Fruit fly (Drosophila melanogaster) whole organism, embryonic: ENCODE measurements around the gene CG17764.
A peak's percentile ranks its signal among the peaks of the same experiment; 100 is the strongest.

ENCODE experiments used
- Ada2b ChIP-seq: fragments of 200-800 bp; sonication (Bioruptor generic); IDR thresholded peaks from 2 replicates; pipeline ENCODE4 v1.3.6; 2022; ENCODE audit warnings: missing biosample characterization, missing genetic modification characterization
- Asciz ChIP-seq: fragments of 200-800 bp; sonication (Bioruptor generic); optimal IDR thresholded peaks from 2 replicates; lab custom pipeline; 2017; ENCODE audit warnings: missing biosample characterization, mild to moderate bottlenecking, missing genetic modification characterization, missing genetic modification reagents
- BEAF-32 ChIP-seq: fragments of 200-800 bp; sonication (Bioruptor generic); optimal IDR thresholded peaks from 3 replicates; lab custom pipeline; 2017; ENCODE audit warnings: missing biosample characterization, missing genetic modification characterization, mild to moderate bottlenecking, moderate library complexity, missing genetic modification reagents
- CG11456 ChIP-seq: fragments of 200-800 bp; sonication (Bioruptor generic); IDR thresholded peaks from 3 replicates; pipeline ENCODE4 v1.3.6; 2022; ENCODE audit warnings: missing biosample characterization, missing genetic modification characterization
- CG12219 ChIP-seq: fragments of 200-800 bp; sonication (Bioruptor generic); optimal IDR thresholded peaks from 3 replicates; lab custom pipeline; 2018; ENCODE audit warnings: missing biosample characterization, mild to moderate bottlenecking, missing genetic modification characterization
- CG12769 ChIP-seq: fragments of 200-800 bp; sonication (Bioruptor generic); optimal IDR thresholded peaks from 2 replicates; lab custom pipeline; 2019; ENCODE audit warnings: missing biosample characterization, mild to moderate bottlenecking, missing genetic modification characterization, moderate library complexity
- CG14710 ChIP-seq: fragments of 200-800 bp; sonication (Bioruptor generic); optimal IDR thresholded peaks from 3 replicates; lab custom pipeline; 2019; ENCODE audit warnings: missing biosample characterization, mild to moderate bottlenecking, missing genetic modification characterization, moderate library complexity
- CG1602 ChIP-seq: fragments of 200-800 bp; sonication (Bioruptor generic); optimal IDR thresholded peaks from 3 replicates; lab custom pipeline; 2016; ENCODE audit warnings: missing biosample characterization, missing genetic modification characterization
- CG17186 ChIP-seq: fragments of 200-800 bp; sonication (Bioruptor generic); optimal IDR thresholded peaks from 3 replicates; lab custom pipeline; 2017; ENCODE audit warnings: missing biosample characterization, missing genetic modification reagents, missing genetic modification characterization
- CG17385 ChIP-seq: fragments of 200-800 bp; sonication (Bioruptor generic); optimal IDR thresholded peaks from 3 replicates; lab custom pipeline; 2018; ENCODE audit warnings: missing biosample characterization, mild to moderate bottlenecking, missing genetic modification characterization
- CG17912 ChIP-seq: fragments of 200-800 bp; sonication (Bioruptor generic); optimal IDR thresholded peaks from 2 replicates; lab custom pipeline; 2018; ENCODE audit warnings: missing biosample characterization, mild to moderate bottlenecking, missing genetic modification characterization
- CG18011 ChIP-seq: fragments of 200-800 bp; sonication (Bioruptor generic); optimal IDR thresholded peaks from 2 replicates; lab custom pipeline; 2017; ENCODE audit warnings: missing biosample characterization, missing genetic modification characterization, mild to moderate bottlenecking, moderate library complexity, missing genotype
- CG1832 ChIP-seq: fragments of 200-800 bp; sonication (Bioruptor generic); optimal IDR thresholded peaks from 2 replicates; lab custom pipeline; 2017; ENCODE audit warnings: missing biosample characterization, mild to moderate bottlenecking, missing genetic modification characterization, inconsistent platforms
- CG2120 ChIP-seq: fragments of 200-800 bp; sonication (Bioruptor generic); optimal IDR thresholded peaks from 3 replicates; lab custom pipeline; 2016; ENCODE audit warnings: missing biosample characterization, missing genetic modification characterization
- CG2875 ChIP-seq: fragments of 200-800 bp; sonication (Bioruptor generic); optimal IDR thresholded peaks from 2 replicates; lab custom pipeline; 2017; ENCODE audit warnings: missing biosample characterization, mild to moderate bottlenecking, missing genetic modification characterization, missing genetic modification reagents
- CG30403 ChIP-seq: fragments of 200-800 bp; sonication (Bioruptor generic); optimal IDR thresholded peaks from 3 replicates; lab custom pipeline; 2016; ENCODE audit warnings: missing biosample characterization, missing genetic modification characterization
- CG30431 ChIP-seq: fragments of 200-800 bp; sonication (Bioruptor generic); optimal IDR thresholded peaks from 2 replicates; lab custom pipeline; 2017; ENCODE audit warnings: missing biosample characterization, missing genetic modification characterization
- CG4404 ChIP-seq: fragments of 200-800 bp; sonication (Bioruptor generic); IDR thresholded peaks from 2 replicates; pipeline ENCODE4 v1.3.6; 2022; ENCODE audit warnings: missing biosample characterization, missing genetic modification characterization
- CG6654 ChIP-seq: fragments of 200-800 bp; sonication (Bioruptor generic); optimal IDR thresholded peaks from 2 replicates; lab custom pipeline; 2017; ENCODE audit warnings: missing biosample characterization, mild to moderate bottlenecking, missing genetic modification characterization
- CG7745 ChIP-seq: fragments of 200-800 bp; sonication (Bioruptor generic); optimal IDR thresholded peaks from 2 replicates; lab custom pipeline; 2018; ENCODE audit warnings: missing biosample characterization, mild to moderate bottlenecking, missing genetic modification characterization, moderate library complexity
- CG8944 ChIP-seq: fragments of 200-800 bp; sonication (Bioruptor generic); optimal IDR thresholded peaks from 3 replicates; lab custom pipeline; 2016; ENCODE audit warnings: missing biosample characterization, missing genetic modification characterization
- CG9876 ChIP-seq: fragments of 200-800 bp; sonication (Bioruptor generic); optimal IDR thresholded peaks from 2 replicates; lab custom pipeline; 2016; ENCODE audit warnings: missing biosample characterization, missing genetic modification characterization
- Fer1 ChIP-seq: fragments of 200-800 bp; sonication (Bioruptor generic); optimal IDR thresholded peaks from 2 replicates; lab custom pipeline; 2017; ENCODE audit warnings: missing biosample characterization, mild to moderate bottlenecking, missing genetic modification characterization
- Fer2 ChIP-seq: fragments of 200-800 bp; sonication (Bioruptor generic); optimal IDR thresholded peaks from 2 replicates; lab custom pipeline; 2018; ENCODE audit warnings: missing biosample characterization, mild to moderate bottlenecking, missing genetic modification characterization, moderate library complexity
- Gug ChIP-seq: fragments of 200-800 bp; sonication (Bioruptor generic); IDR thresholded peaks from 4 replicates; pipeline ENCODE4 v1.3.6; 2022; ENCODE audit warnings: missing biosample characterization, missing genetic modification characterization
- H15 ChIP-seq: fragments of 200-800 bp; sonication (Bioruptor generic); IDR thresholded peaks from 3 replicates; pipeline ENCODE4 v1.3.6; 2022; ENCODE audit warnings: missing biosample characterization, missing genetic modification characterization
- H2.0 ChIP-seq: fragments of 200-800 bp; sonication (Bioruptor generic); IDR thresholded peaks from 2 replicates; pipeline ENCODE4 v1.3.6; 2022; ENCODE audit warnings: missing biosample characterization, missing genetic modification characterization
- HLH4C ChIP-seq: fragments of 200-800 bp; sonication (Bioruptor generic); IDR thresholded peaks from 3 replicates; pipeline ENCODE4 v1.3.6; 2022; ENCODE audit warnings: missing biosample characterization, missing genetic modification characterization; ENCODE audit not compliant: partially characterized antibody
- Hmr ChIP-seq: fragments of 200-800 bp; sonication (Bioruptor generic); optimal IDR thresholded peaks from 3 replicates; lab custom pipeline; 2017; ENCODE audit warnings: mild to moderate bottlenecking, missing biosample characterization, missing genetic modification reagents, missing genetic modification characterization
- Hr3 ChIP-seq: fragments of 200-800 bp; sonication (Bioruptor generic); optimal IDR thresholded peaks from 3 replicates; lab custom pipeline; 2016; ENCODE audit warnings: missing biosample characterization, missing genetic modification characterization
- Lpt ChIP-seq: fragments of >200 bp; optimal IDR thresholded peaks from 2 replicates; lab custom pipeline; 2018; ENCODE audit warnings: missing biosample characterization, missing genetic modification characterization
- Mad ChIP-seq: fragments of 200-800 bp; sonication (Bioruptor generic); optimal IDR thresholded peaks from 2 replicates; lab custom pipeline; 2016; ENCODE audit warnings: missing biosample characterization, missing genetic modification characterization
- Six4 ChIP-seq: fragments of 200-800 bp; sonication (Bioruptor generic); optimal IDR thresholded peaks from 2 replicates; lab custom pipeline; 2016; ENCODE audit warnings: missing biosample characterization, missing genetic modification characterization
- Sry-δ ChIP-seq: fragments of 200-800 bp; sonication (Bioruptor generic); optimal IDR thresholded peaks from 2 replicates; lab custom pipeline; 2016; ENCODE audit warnings: missing biosample characterization, missing genetic modification characterization
- Taf1 ChIP-seq: fragments of 200-800 bp; sonication (Bioruptor generic); IDR thresholded peaks from 2 replicates; pipeline ENCODE4 v1.3.6; 2022; ENCODE audit warnings: missing biosample characterization, missing genetic modification characterization
- bab2 ChIP-seq: fragments of 200-800 bp; sonication (Bioruptor generic); optimal IDR thresholded peaks from 2 replicates; lab custom pipeline; 2016; ENCODE audit warnings: missing biosample characterization, missing genetic modification characterization
- cg ChIP-seq: fragments of 200-800 bp; sonication (Bioruptor generic); optimal IDR thresholded peaks from 3 replicates; lab custom pipeline; 2019; ENCODE audit warnings: missing biosample characterization, mild to moderate bottlenecking, missing genetic modification characterization, moderate library complexity
- chm ChIP-seq: fragments of 200-800 bp; sonication (Bioruptor generic); IDR thresholded peaks from 2 replicates; pipeline ENCODE4 v1.3.6; 2022; ENCODE audit warnings: missing biosample characterization, missing genetic modification characterization
- dysf ChIP-seq: fragments of 200-800 bp; sonication (Bioruptor generic); IDR thresholded peaks from 3 replicates; pipeline ENCODE4 v1.3.6; 2022; ENCODE audit warnings: missing biosample characterization, missing genetic modification characterization
- fru ChIP-seq: fragments of >200 bp; optimal IDR thresholded peaks from 2 replicates; lab custom pipeline; 2017
- klu ChIP-seq: fragments of 200-800 bp; sonication (Bioruptor generic); IDR thresholded peaks from 2 replicates; pipeline ENCODE4 v1.3.6; 2022; ENCODE audit warnings: missing biosample characterization, missing genetic modification characterization
- lov ChIP-seq, 2 experiments: fragments of 200-800 bp in 1 of 2; fragments of >200 bp in 1 of 2; sonication (Bioruptor generic) in 1 of 2; IDR thresholded peaks in 1 of 2; optimal IDR thresholded peaks in 1 of 2; 2 replicates in 1 of 2; 3 replicates in 1 of 2; pipeline versions ENCODE4 v1.3.6 to Lab custom; 2017 to 2022; ENCODE audit warnings: missing biosample characterization in 1 of 2, missing genetic modification characterization in 1 of 2
- psq ChIP-seq: fragments of 200-800 bp; sonication (Bioruptor generic); optimal IDR thresholded peaks from 2 replicates; lab custom pipeline; 2017; ENCODE audit warnings: missing biosample characterization, missing genetic modification characterization
- repo ChIP-seq: fragments of 200-800 bp; sonication (Bioruptor generic); optimal IDR thresholded peaks from 2 replicates; lab custom pipeline; 2016; ENCODE audit warnings: missing biosample characterization, missing genetic modification characterization
- seq ChIP-seq: fragments of 200-800 bp; sonication (Bioruptor generic); IDR thresholded peaks from 2 replicates; pipeline ENCODE4 v1.3.6; 2022; ENCODE audit warnings: missing biosample characterization, missing genetic modification characterization
- slou ChIP-seq: fragments of 200-800 bp; sonication (Bioruptor generic); optimal IDR thresholded peaks from 3 replicates; lab custom pipeline; 2016; ENCODE audit warnings: missing biosample characterization, missing genetic modification characterization
- sqz ChIP-seq: fragments of 200-800 bp; sonication (Bioruptor generic); optimal IDR thresholded peaks from 3 replicates; lab custom pipeline; 2018; ENCODE audit warnings: missing biosample characterization, mild to moderate bottlenecking, missing genetic modification characterization
- ssp ChIP-seq: fragments of 200-800 bp; sonication (Bioruptor generic); IDR thresholded peaks from 2 replicates; pipeline ENCODE4 v1.3.6; 2022; ENCODE audit warnings: missing biosample characterization, missing genetic modification characterization
- tll ChIP-seq, 2 experiments: fragments of 200-800 bp in 1 of 2; fragments of >200 bp in 1 of 2; sonication (Bioruptor generic) in 1 of 2; optimal IDR thresholded peaks; 2 replicates each; lab custom pipeline; 2017 to 2019; ENCODE audit warnings: missing biosample characterization in 2 of 2, missing genetic modification characterization in 2 of 2, mild to moderate bottlenecking in 1 of 2, moderate library complexity in 1 of 2
- zen ChIP-seq: fragments of 200-800 bp; sonication (Bioruptor generic); optimal IDR thresholded peaks from 3 replicates; lab custom pipeline; 2018; ENCODE audit warnings: missing biosample characterization, mild to moderate bottlenecking, missing genetic modification characterization, moderate library complexity
- zfh2 ChIP-seq: fragments of 200-800 bp; sonication (Bioruptor generic); optimal IDR thresholded peaks from 2 replicates; lab custom pipeline; 2016; ENCODE audit warnings: missing biosample characterization, missing genetic modification characterization

The CG17764 gene

DNA sequence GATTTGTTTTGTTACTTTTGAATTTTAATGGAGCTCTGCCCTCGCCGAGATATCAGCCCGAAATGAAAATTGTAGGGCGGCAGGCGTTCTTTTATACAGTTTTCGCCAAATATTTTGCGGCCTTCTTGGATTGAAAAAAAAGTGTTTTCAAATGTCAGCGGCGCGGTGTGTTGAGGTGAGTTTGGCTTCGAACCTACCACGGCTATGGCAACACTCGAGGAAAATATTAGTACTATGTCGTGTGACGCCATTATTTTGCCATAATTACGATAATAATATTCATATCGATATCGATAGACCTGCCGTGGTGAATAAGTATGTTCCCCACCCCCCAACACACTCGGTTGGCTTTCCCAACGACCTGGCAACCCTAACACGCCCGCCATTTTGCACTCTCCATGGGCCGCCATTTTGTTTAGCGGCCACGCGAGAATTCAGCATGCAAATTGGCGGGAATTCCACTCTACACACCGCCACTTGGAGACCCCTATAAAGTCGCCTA is 4.7 kb upstream of the CG17764 start, which contains the start of the genes TrxT and dhd (continued):
- TF ChIP-seq chm (GFP tag; lab: Robert Waterston, UW): peak; percentile 58
- no peak for TF ChIP-seq CG12769 (tag; lab: Kevin White, UChicago)
- TF ChIP-seq CG2120: peak; percentile 40
- peak; percentile 63 for TF ChIP-seq Sry-δ
- TF ChIP-seq HLH4C: peak; percentile 63; the same call in 2 of the 3 replicates
- TF ChIP-seq CG17385 (GFP tag; lab: Kevin White, UChicago): no peak
- no peak for TF ChIP-seq Fer2 (tag; lab: Kevin White, UChicago)
- no peak for TF ChIP-seq zen
- TF ChIP-seq CG14710 (tag; lab: Kevin White, UChicago): peak; percentile 34
- no peak for TF ChIP-seq CG30403
- TF ChIP-seq fru: no peak
- TF ChIP-seq Fer1 (GFP tag; lab: Kevin White, UChicago): peak; percentile 50
- TF ChIP-seq CG2875 (GFP tag; lab: Kevin White, UChicago): no peak
- TF ChIP-seq lov (optimal IDR thresholded peaks at IDR 0.05; lab: Kevin White, UChicago): no peak
- TF ChIP-seq lov (GFP tag; IDR thresholded peaks at IDR 0.05; lab: Robert Waterston, UW): 0 out of 3 replicates have a peak, but pooled peaks have one; percentile 40
- no peak for TF ChIP-seq CG18011
- TF ChIP-seq Hr3: no peak
- 0 out of 3 replicates have a peak, but pooled peaks have one; percentile 57 for TF ChIP-seq CG11456 (GFP tag; lab: Robert Waterston, UW)
- TF ChIP-seq CG6654 (GFP tag; lab: Kevin White, UChicago): no peak
- TF ChIP-seq Ada2b (GFP tag; lab: Robert Waterston, UW): no peak
- TF ChIP-seq Hmr (GFP tag; lab: Kevin White, UChicago): no peak
- peak; percentile 21; the same call in 1 of the 2 replicates for TF ChIP-seq ssp (GFP tag; lab: Robert Waterston, UW)
- no peak for TF ChIP-seq Gug (GFP tag; lab: Robert Waterston, UW)
- TF ChIP-seq CG17186: peak; percentile 10
- no peak for TF ChIP-seq CG17912 (GFP tag; lab: Kevin White, UChicago)
- no peak for TF ChIP-seq klu (GFP tag; lab: Robert Waterston, UW)
- TF ChIP-seq sqz (GFP tag; lab: Kevin White, UChicago): no peak
- peak; percentile 12 for TF ChIP-seq bab2 (GFP tag; lab: Kevin White, UChicago)
- TF ChIP-seq repo (GFP tag; lab: Kevin White, UChicago): no peak
- TF ChIP-seq Asciz (GFP tag; lab: Kevin White, UChicago): no peak
- TF ChIP-seq CG12219 (GFP tag; lab: Kevin White, UChicago): no peak
- TF ChIP-seq dysf (GFP tag; lab: Robert Waterston, UW): 0 out of 3 replicates have a peak, but pooled peaks have one; percentile 29
- TF ChIP-seq tll (GFP tag; optimal IDR thresholded peaks at IDR 0.05; lab: Kevin White, UChicago): no peak
- TF ChIP-seq BEAF-32 (GFP tag; lab: Kevin White, UChicago): peak; percentile 45
- TF ChIP-seq CG9876 (GFP tag; lab: Kevin White, UChicago): no peak
- TF ChIP-seq Taf1: no peak
- TF ChIP-seq Six4: no peak
- no peak for TF ChIP-seq seq (GFP tag; lab: Robert Waterston, UW)
- TF ChIP-seq Mad (GFP tag; lab: Kevin White, UChicago): no peak
- TF ChIP-seq CG8944: no peak
- TF ChIP-seq Lpt (GFP tag; lab: Kevin White, UChicago): no peak
- no peak for TF ChIP-seq CG7745
- TF ChIP-seq zfh2 (GFP tag; lab: Kevin White, UChicago): no peak
- TF ChIP-seq H2.0: 0 out of 2 replicates have a peak, but pooled peaks have one; percentile 20
- TF ChIP-seq CG4404 (GFP tag; lab: Robert Waterston, UW): no peak
- TF ChIP-seq H15 (GFP tag; lab: Robert Waterston, UW): no peak
- no peak for TF ChIP-seq CG1832
- TF ChIP-seq psq (GFP tag; lab: Kevin White, UChicago): no peak
- TF ChIP-seq cg (GFP tag; lab: Kevin White, UChicago): no peak
- TF ChIP-seq slou (GFP tag; lab: Kevin White, UChicago): no peak
- no peak for TF ChIP-seq CG30431 (GFP tag; lab: Kevin White, UChicago)
- no peak for TF ChIP-seq CG1602
